Worm (Caenorhabditis elegans) whole organism, L3 larva: Measurements from ENCODE around the gene Y75B8A.7.

Source experiments
- ceh-82 ChIP-seq: fragments of 150-350 bp; optimal IDR thresholded peaks from 2 replicates; lab custom pipeline; 2014; ENCODE audit warnings: missing biosample characterization, missing genetic modification characterization
- fos-1 ChIP-seq: fragments of 150-350 bp; optimal IDR thresholded peaks from 2 replicates; lab custom pipeline; 2014; ENCODE audit warnings: missing biosample characterization, missing genetic modification characterization
- nhr-11 ChIP-seq: fragments of 150-350 bp; optimal IDR thresholded peaks from 2 replicates; lab custom pipeline; 2014; ENCODE audit warnings: missing biosample characterization, missing genetic modification characterization
- nhr-12 ChIP-seq: fragments of 150-350 bp; optimal IDR thresholded peaks from 2 replicates; lab custom pipeline; 2014; ENCODE audit warnings: missing biosample characterization, missing genetic modification characterization

- TF ChIP-seq nhr-11 (tag; lab: Kevin White, UChicago) (no peak), fos-1 (no peak), nhr-12 (no peak), ceh-82 (tag; lab: Kevin White, UChicago) (no peak)
Observed at ce11 chrIII:12165305-12165704, 12.6 kb downstream of the Y75B8A.7 start.
